Fruit fly (Drosophila melanogaster) Kc167 (cell line): Measurements from ENCODE around the gene His2Av.

Experiments
- Myc ChIP-seq: fragments of >200 bp; optimal IDR thresholded peaks from 2 replicates; lab custom pipeline; 2017; ENCODE audit warnings: missing external identifiers
- h ChIP-seq: fragments of >200 bp; optimal IDR thresholded peaks from 3 replicates; lab custom pipeline; 2018; ENCODE audit warnings: missing external identifiers
- insv ChIP-seq: fragments of >200 bp; optimal IDR thresholded peaks from 3 replicates; lab custom pipeline; 2018; ENCODE audit warnings: missing external identifiers
- ttk ChIP-seq: sonication (Bioruptor generic); optimal IDR thresholded peaks from 2 replicates; lab custom pipeline; 2017; ENCODE audit warnings: missing external identifiers

DNA sequence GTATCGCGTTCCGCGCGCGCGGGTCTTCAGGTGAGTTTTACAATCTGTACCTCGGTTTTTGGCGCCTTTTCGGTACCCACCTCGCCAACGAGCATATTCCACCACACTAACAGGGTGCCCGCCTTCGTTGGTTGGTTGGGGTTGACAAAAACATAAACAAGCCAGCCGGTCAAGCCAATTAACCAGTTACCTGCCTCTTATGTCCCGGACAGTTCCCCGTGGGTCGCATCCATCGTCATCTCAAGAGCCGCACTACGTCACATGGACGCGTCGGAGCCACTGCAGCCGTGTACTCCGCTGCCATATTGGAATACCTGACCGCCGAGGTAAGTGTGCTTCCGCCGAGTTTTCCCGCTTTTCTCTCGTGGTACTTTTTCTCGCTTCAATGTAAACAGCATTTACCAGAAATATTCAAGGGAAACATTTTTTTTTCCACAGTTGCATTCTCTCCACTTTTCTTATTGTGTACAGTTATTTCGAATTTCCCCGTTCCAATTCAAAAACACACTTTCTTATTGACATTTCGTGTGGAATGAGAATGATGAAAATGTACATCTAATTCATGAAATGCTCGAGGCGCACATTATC, 822 bp downstream of the His2Av start:
- TF ChIP-seq insv (lab: Kevin White, UChicago) (no peak), ttk (lab: Kevin White, UChicago) (no peak), h (lab: Kevin White, UChicago) (no peak), Myc (lab: Kevin White, UChicago) (no peak)
